Fruit fly (Drosophila melanogaster): ENCODE data around the gene CG9970.

CG9970 gene

dm6 chr3L:2867447-2868203, 48.8 kb downstream of the CG9970 start:
- TF ChIP-seq psq (GFP tag; optimal IDR thresholded peaks at IDR 0.05) (peak; percentile 60), woc (GFP tag; optimal IDR thresholded peaks at IDR 0.05) (no peak)

DNA sequence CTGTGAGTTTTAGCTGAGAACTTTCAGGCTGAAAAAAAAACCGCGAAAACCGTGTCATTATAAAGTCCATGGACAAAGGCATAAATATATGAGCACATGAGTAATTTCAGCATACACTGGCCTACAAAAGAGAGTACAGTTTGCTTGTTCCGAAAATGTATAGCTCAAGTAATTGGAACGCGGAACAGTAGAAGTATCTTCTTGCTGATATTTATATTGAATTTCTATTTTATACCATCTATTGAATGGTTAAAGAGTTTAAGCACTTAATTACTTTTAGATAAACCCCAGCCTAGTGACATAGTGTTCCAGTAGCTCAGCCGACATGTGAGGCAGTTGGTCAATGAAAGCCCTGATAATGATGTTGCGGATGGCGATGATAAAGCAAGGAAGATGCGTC, 49.6 kb downstream of the CG9970 start:
- peak; percentile 43 for TF ChIP-seq br (GFP tag; optimal IDR thresholded peaks at IDR 0.05)
- TF ChIP-seq usp (GFP tag; optimal IDR thresholded peaks at IDR 0.05) = no peak
- peak; percentile 10 for TF ChIP-seq psq (GFP tag; optimal IDR thresholded peaks at IDR 0.05)
- TF ChIP-seq fru (GFP tag; optimal IDR thresholded peaks at IDR 0.05) = peak; percentile 46
- TF ChIP-seq GATAd (GFP tag; optimal IDR thresholded peaks at IDR 0.05) = no peak
- peak; percentile 48 for TF ChIP-seq woc (GFP tag; optimal IDR thresholded peaks at IDR 0.05)
- TF ChIP-seq Sp1 (GFP tag; optimal IDR thresholded peaks at IDR 0.05) = peak; percentile 53
- TF ChIP-seq rgr (GFP tag; optimal IDR thresholded peaks at IDR 0.05) = peak; percentile 64
- peak; percentile 49 for TF ChIP-seq OdsH (GFP tag; optimal IDR thresholded peaks at IDR 0.05)
- peak in 1 of 2 experiments; percentile 8 for TF ChIP-seq foxo (GFP tag; optimal IDR thresholded peaks at IDR 0.05)
- no peak for TF ChIP-seq pan (optimal IDR thresholded peaks at IDR 0.05)
- peak; percentile 46 for TF ChIP-seq ey (GFP tag; optimal IDR thresholded peaks at IDR 0.05)
- peak; percentile 45 for TF ChIP-seq h (GFP tag; optimal IDR thresholded peaks at IDR 0.05)
- TF ChIP-seq CG9705 (GFP tag; optimal IDR thresholded peaks at IDR 0.05) = no peak
- TF ChIP-seq jim (GFP tag; optimal IDR thresholded peaks at IDR 0.05) = no peak
- TF ChIP-seq HLH106 (tag; optimal IDR thresholded peaks at IDR 0.05) = peak; percentile 26

dm6 chr3L:2865564-2865963, 50.9 kb downstream of the CG9970 start:
- TF ChIP-seq foxo (GFP tag; optimal IDR thresholded peaks at IDR 0.05) (peak in 1 of 2 experiments; percentile 76), N (GFP tag; optimal IDR thresholded peaks at IDR 0.05) (no peak), OdsH (GFP tag; optimal IDR thresholded peaks at IDR 0.05) (peak; percentile 40), Vsx2 (GFP tag; optimal IDR thresholded peaks at IDR 0.05; ENCODE audit: partially characterized antibody) (no peak), ey (GFP tag; optimal IDR thresholded peaks at IDR 0.05) (peak; percentile 25), dl (GFP tag; optimal IDR thresholded peaks at IDR 0.05; ENCODE audit: insufficient read depth in 1 of 2, partially characterized antibody in 2 of 2) (no peak), rgr (GFP tag; optimal IDR thresholded peaks at IDR 0.05) (peak; percentile 11), psq (GFP tag; optimal IDR thresholded peaks at IDR 0.05) (peak; percentile 36), fru (GFP tag; optimal IDR thresholded peaks at IDR 0.05) (peak; percentile 57), Hnf4 (GFP tag; optimal IDR thresholded peaks at IDR 0.05) (no peak), HLH106 (tag; optimal IDR thresholded peaks at IDR 0.05) (peak; percentile 64), br (GFP tag; optimal IDR thresholded peaks at IDR 0.05) (peak; percentile 37), h (GFP tag; optimal IDR thresholded peaks at IDR 0.05) (peak; percentile 77), Dif (GFP tag; optimal IDR thresholded peaks at IDR 0.05; ENCODE audit: partially characterized antibody) (no peak)

Data from whole organism, wandering third instar larva.